Fruit fly (Drosophila melanogaster) whole organism, adult: ENCODE measurements around the gene Snr1.
A peak's percentile ranks its signal among the peaks of the same experiment; 100 is the strongest.

ENCODE experiments used
- CG11617 ChIP-seq: fragments of 200-800 bp; sonication (Bioruptor generic); optimal IDR thresholded peaks from 2 replicates; lab custom pipeline; 2017; ENCODE audit warnings: mild to moderate bottlenecking, missing biosample characterization, missing genetic modification reagents, missing genetic modification characterization
- CG12768 ChIP-seq: fragments of 200-800 bp; sonication (Bioruptor generic); optimal IDR thresholded peaks from 2 replicates; lab custom pipeline; 2017; ENCODE audit warnings: missing biosample characterization, missing genetic modification characterization, mild to moderate bottlenecking, moderate library complexity, missing genetic modification reagents
- CG14711 ChIP-seq: fragments of 200-800 bp; sonication (Bioruptor generic); optimal IDR thresholded peaks from 2 replicates; lab custom pipeline; 2018; ENCODE audit warnings: missing biosample characterization, mild to moderate bottlenecking, missing genetic modification characterization, moderate library complexity
- CG1620 ChIP-seq: fragments of 200-800 bp; sonication (Bioruptor generic); optimal IDR thresholded peaks from 2 replicates; lab custom pipeline; 2016; ENCODE audit warnings: missing biosample characterization, missing genetic modification characterization
- CG33017 ChIP-seq: fragments of 200-800 bp; sonication (Bioruptor generic); optimal IDR thresholded peaks from 2 replicates; lab custom pipeline; 2018; ENCODE audit warnings: missing biosample characterization, mild to moderate bottlenecking, missing genetic modification characterization, moderate library complexity
- CG5204 ChIP-seq: fragments of 200-800 bp; sonication (Bioruptor generic); optimal IDR thresholded peaks from 2 replicates; lab custom pipeline; 2016; ENCODE audit warnings: missing biosample characterization, missing genetic modification characterization
- CG7045 ChIP-seq: fragments of 200-800 bp; sonication (Bioruptor generic); optimal IDR thresholded peaks from 2 replicates; lab custom pipeline; 2017; ENCODE audit warnings: missing biosample characterization, mild to moderate bottlenecking, missing genetic modification characterization
- CG7101 ChIP-seq: fragments of 200-800 bp; sonication (Bioruptor generic); optimal IDR thresholded peaks from 2 replicates; lab custom pipeline; 2018; ENCODE audit warnings: missing biosample characterization, mild to moderate bottlenecking, missing genetic modification characterization, moderate library complexity
- Clk ChIP-seq: fragments of 200-800 bp; sonication (Bioruptor generic); optimal IDR thresholded peaks from 2 replicates; lab custom pipeline; 2017; ENCODE audit warnings: missing biosample characterization, missing genetic modification characterization
- Crg-1 ChIP-seq: fragments of 200-800 bp; sonication (Bioruptor generic); optimal IDR thresholded peaks from 2 replicates; lab custom pipeline; 2016; ENCODE audit warnings: missing biosample characterization, missing genetic modification characterization
- Hr96 ChIP-seq: fragments of 200-800 bp; sonication (Bioruptor generic); optimal IDR thresholded peaks from 2 replicates; lab custom pipeline; 2016; ENCODE audit warnings: missing biosample characterization, missing genetic modification characterization
- Mnt ChIP-seq: fragments of 200-800 bp; sonication (Bioruptor generic); optimal IDR thresholded peaks from 2 replicates; lab custom pipeline; 2016; ENCODE audit warnings: missing biosample characterization, mild to moderate bottlenecking, missing genetic modification characterization
- bab1 ChIP-seq: fragments of 200-800 bp; sonication (Bioruptor generic); optimal IDR thresholded peaks from 3 replicates; lab custom pipeline; 2019; ENCODE audit warnings: missing biosample characterization, mild to moderate bottlenecking, missing genetic modification characterization, moderate library complexity
- cic ChIP-seq: fragments of 200-800 bp; sonication (Bioruptor generic); optimal IDR thresholded peaks from 2 replicates; lab custom pipeline; 2017; ENCODE audit warnings: missing biosample characterization, mild to moderate bottlenecking, missing genetic modification characterization, moderate library complexity
- cnc ChIP-seq, 2 experiments: fragments of >200 bp; optimal IDR thresholded peaks; 2 replicates each; lab custom pipeline; 2017
- kay ChIP-seq: fragments of 200-800 bp; sonication (Bioruptor generic); peaks from one replicate; lab custom pipeline; 2016; ENCODE audit warnings: missing biosample characterization, missing genetic modification characterization, borderline replicate concordance
- ovo ChIP-seq: fragments of 200-800 bp; sonication (Bioruptor generic); optimal IDR thresholded peaks from 2 replicates; lab custom pipeline; 2016; ENCODE audit warnings: missing biosample characterization, missing genetic modification characterization
- pad ChIP-seq: fragments of 200-800 bp; sonication (Bioruptor generic); optimal IDR thresholded peaks from 3 replicates; lab custom pipeline; 2017; ENCODE audit warnings: missing biosample characterization, missing genetic modification characterization, mild to moderate bottlenecking, moderate library complexity, missing genetic modification reagents
- tj ChIP-seq: fragments of 200-800 bp; sonication (Bioruptor generic); optimal IDR thresholded peaks from 3 replicates; lab custom pipeline; 2017; ENCODE audit warnings: missing biosample characterization, mild to moderate bottlenecking, missing genetic modification characterization, moderate library complexity
- toe ChIP-seq: fragments of 200-800 bp; sonication (Bioruptor generic); optimal IDR thresholded peaks from 2 replicates; lab custom pipeline; 2016; ENCODE audit warnings: missing biosample characterization, missing genetic modification characterization

Snr1 gene

dm6 chr3R:5514759-5515158, 44.0 kb downstream of the Snr1 start:
- TF ChIP-seq CG12768 (no peak), toe (GFP tag; lab: Kevin White, UChicago) (no peak), pad (GFP tag; lab: Kevin White, UChicago) (no peak), Crg-1 (GFP tag; lab: Kevin White, UChicago) (no peak), ovo (GFP tag; lab: Kevin White, UChicago) (no peak)

- no peak for TF ChIP-seq CG14711 (tag; lab: Kevin White, UChicago)
- no peak for TF ChIP-seq CG7045 (GFP tag; lab: Kevin White, UChicago)
- no peak for TF ChIP-seq CG7101 (tag; lab: Kevin White, UChicago)
- TF ChIP-seq bab1 (GFP tag; lab: Kevin White, UChicago): no peak
- TF ChIP-seq tj (GFP tag; lab: Kevin White, UChicago): no peak
- TF ChIP-seq Clk (GFP tag; lab: Kevin White, UChicago): no peak
- no peak for TF ChIP-seq pad (GFP tag; lab: Kevin White, UChicago)
- no peak for TF ChIP-seq toe (GFP tag; lab: Kevin White, UChicago)
- no peak for TF ChIP-seq CG11617 (GFP tag; lab: Kevin White, UChicago)
- TF ChIP-seq CG1620 (GFP tag; lab: Kevin White, UChicago): no peak
- TF ChIP-seq kay (GFP tag; lab: Kevin White, UChicago): no peak
- no peak for TF ChIP-seq ovo (GFP tag; lab: Kevin White, UChicago)
These were observed 45.9 kb downstream of the Snr1 start for dm6 chr3R:5516582-5517001.

- peak; percentile 68 to 77 for TF ChIP-seq cnc (optimal IDR thresholded peaks at IDR 0.05; lab: Kevin White, UChicago)
- no peak for TF ChIP-seq Hr96
- peak; percentile 68 for TF ChIP-seq tj (GFP tag; lab: Kevin White, UChicago)
- TF ChIP-seq CG14711 (tag; lab: Kevin White, UChicago): no peak
- TF ChIP-seq CG11617 (GFP tag; lab: Kevin White, UChicago): peak; percentile 31
- no peak for TF ChIP-seq toe (GFP tag; lab: Kevin White, UChicago)
- peak; percentile 95 for TF ChIP-seq ovo (GFP tag; lab: Kevin White, UChicago)
- TF ChIP-seq Crg-1 (GFP tag; lab: Kevin White, UChicago): peak; percentile 14
- TF ChIP-seq kay (GFP tag; lab: Kevin White, UChicago): peak; percentile 69
- no peak for TF ChIP-seq Clk (GFP tag; lab: Kevin White, UChicago)
- peak; percentile 23 for TF ChIP-seq pad (GFP tag; lab: Kevin White, UChicago)
- TF ChIP-seq CG12768: peak; percentile 63
- no peak for TF ChIP-seq CG33017 (tag; lab: Kevin White, UChicago)
- TF ChIP-seq CG7045 (GFP tag; lab: Kevin White, UChicago): peak; percentile 47
- no peak for TF ChIP-seq CG7101 (tag; lab: Kevin White, UChicago)
- peak; percentile 37 for TF ChIP-seq bab1 (GFP tag; lab: Kevin White, UChicago)
- peak; percentile 83 for TF ChIP-seq cic (GFP tag; lab: Kevin White, UChicago)
- peak; percentile 76 for TF ChIP-seq Mnt (GFP tag; lab: Kevin White, UChicago)
These were observed 46.5 kb downstream of the Snr1 start, which contains the start of gene Itpr for dm6 chr3R:5517002-5517875. TSS of gene Itpr (plus strand) at chr3R:5517117.

dm6 chr3R:5517876-5518211, 47.1 kb downstream of the Snr1 start:
- TF ChIP-seq CG11617 (GFP tag; lab: Kevin White, UChicago): no peak

- TF ChIP-seq Hr96 (no peak), pad (GFP tag; lab: Kevin White, UChicago) (no peak), CG5204 (GFP tag; lab: Kevin White, UChicago) (no peak), tj (GFP tag; lab: Kevin White, UChicago) (peak; percentile 35), bab1 (GFP tag; lab: Kevin White, UChicago) (peak; percentile 6)
These were observed 47.9 kb downstream of the Snr1 start for dm6 chr3R:5518627-5519026.

DNA sequence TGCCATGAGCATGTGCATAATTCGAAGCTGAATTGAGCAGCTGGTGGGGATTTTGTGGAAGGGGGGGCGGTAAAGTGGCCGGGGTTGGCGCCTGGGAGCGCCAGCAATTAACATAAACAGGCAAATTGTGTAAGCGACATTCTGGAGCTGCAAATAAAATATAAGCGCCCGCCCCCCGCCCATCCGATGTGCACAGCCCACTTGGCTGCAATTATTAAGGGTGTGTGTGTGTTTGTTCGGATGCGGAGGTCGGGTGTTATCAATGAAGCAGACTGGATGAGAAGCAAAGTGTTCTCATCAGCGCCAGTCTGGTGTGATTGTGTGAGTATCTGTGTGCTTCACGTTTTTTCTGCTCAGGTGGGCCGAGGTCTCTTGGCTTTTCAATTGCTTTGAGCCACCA, 49.1 kb downstream of the Snr1 start:
- TF ChIP-seq pad (GFP tag; lab: Kevin White, UChicago) (no peak), ovo (GFP tag; lab: Kevin White, UChicago) (no peak), cnc (optimal IDR thresholded peaks at IDR 0.05; lab: Kevin White, UChicago) (no peak), cic (GFP tag; lab: Kevin White, UChicago) (peak; percentile 25), toe (GFP tag; lab: Kevin White, UChicago) (no peak), CG14711 (tag; lab: Kevin White, UChicago) (no peak)

DNA sequence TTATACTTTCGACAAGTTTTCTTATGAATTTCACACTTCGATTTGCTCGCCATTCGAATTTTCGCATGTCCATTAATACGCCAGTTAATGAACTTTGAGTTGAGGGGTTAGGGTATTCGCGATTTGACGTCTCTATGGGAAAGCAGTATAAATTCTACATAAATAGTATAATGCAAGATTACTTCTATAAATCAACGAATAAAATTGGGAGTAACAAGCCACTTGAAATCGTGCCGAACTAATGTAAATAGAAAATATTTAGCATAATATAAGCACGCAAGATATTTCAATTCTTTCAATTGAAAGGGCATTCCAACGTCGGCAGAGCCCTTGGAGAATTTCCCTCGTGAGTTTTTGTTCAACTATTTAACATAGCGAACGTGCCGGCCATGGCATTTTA, 49.8 kb downstream of the Snr1 start:
- no peak for TF ChIP-seq CG7101 (tag; lab: Kevin White, UChicago)
- peak; percentile 80 for TF ChIP-seq kay (GFP tag; lab: Kevin White, UChicago)
- TF ChIP-seq CG11617 (GFP tag; lab: Kevin White, UChicago): no peak
- peak; percentile 51 for TF ChIP-seq CG12768
- no peak for TF ChIP-seq Clk (GFP tag; lab: Kevin White, UChicago)
- no peak for TF ChIP-seq CG7045 (GFP tag; lab: Kevin White, UChicago)
- TF ChIP-seq CG14711 (tag; lab: Kevin White, UChicago): no peak
- TF ChIP-seq toe (GFP tag; lab: Kevin White, UChicago): no peak
- no peak for TF ChIP-seq pad (GFP tag; lab: Kevin White, UChicago)
- TF ChIP-seq Hr96: no peak
- TF ChIP-seq ovo (GFP tag; lab: Kevin White, UChicago): no peak
- TF ChIP-seq CG33017 (tag; lab: Kevin White, UChicago): no peak
- TF ChIP-seq bab1 (GFP tag; lab: Kevin White, UChicago): peak; percentile 58
- TF ChIP-seq Crg-1 (GFP tag; lab: Kevin White, UChicago): no peak
- TF ChIP-seq cic (GFP tag; lab: Kevin White, UChicago): no peak
- no peak for TF ChIP-seq tj (GFP tag; lab: Kevin White, UChicago)
- no peak for TF ChIP-seq Mnt (GFP tag; lab: Kevin White, UChicago)
- TF ChIP-seq cnc (optimal IDR thresholded peaks at IDR 0.05; lab: Kevin White, UChicago): no peak
